Worm (Caenorhabditis elegans): Measurements from ENCODE around the gene ekl-6.
"Not testable (repeated sequence)": the region's sequence is repeated elsewhere in the genome, so short reads cannot be mapped to it uniquely, and the experiment has no call there.

Gene ekl-6

DNA sequence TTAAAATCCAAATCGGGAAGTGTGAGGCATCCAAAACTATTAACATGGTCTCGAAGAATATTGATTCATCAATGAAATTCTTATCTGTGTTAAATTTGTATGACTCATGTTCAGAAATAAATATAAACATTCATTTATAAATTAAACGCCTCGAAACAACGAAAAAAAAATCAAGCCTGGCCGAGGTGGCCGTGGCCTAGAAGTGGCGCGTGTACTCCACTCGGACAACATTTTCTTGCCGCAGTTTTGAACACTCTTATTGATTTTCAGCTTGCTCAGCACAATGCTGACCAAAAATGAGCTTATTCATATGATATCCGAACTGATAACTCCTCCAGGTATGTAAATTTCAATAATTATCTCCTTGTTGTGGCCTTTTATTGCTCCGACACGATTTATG lies at the start of gene ekl-6:
TSS of gene ekl-6 (plus strand) at position 265 of the 400 bp plus-strand sequence.
- TF ChIP-seq dao-5 (tag; optimal IDR thresholded peaks at IDR 0.05) (no peak), him-1 (tag; optimal IDR thresholded peaks at IDR 0.05) (no peak), W03F9.2 (tag; optimal IDR thresholded peaks at IDR 0.05) (peak; percentile 51)

DNA sequence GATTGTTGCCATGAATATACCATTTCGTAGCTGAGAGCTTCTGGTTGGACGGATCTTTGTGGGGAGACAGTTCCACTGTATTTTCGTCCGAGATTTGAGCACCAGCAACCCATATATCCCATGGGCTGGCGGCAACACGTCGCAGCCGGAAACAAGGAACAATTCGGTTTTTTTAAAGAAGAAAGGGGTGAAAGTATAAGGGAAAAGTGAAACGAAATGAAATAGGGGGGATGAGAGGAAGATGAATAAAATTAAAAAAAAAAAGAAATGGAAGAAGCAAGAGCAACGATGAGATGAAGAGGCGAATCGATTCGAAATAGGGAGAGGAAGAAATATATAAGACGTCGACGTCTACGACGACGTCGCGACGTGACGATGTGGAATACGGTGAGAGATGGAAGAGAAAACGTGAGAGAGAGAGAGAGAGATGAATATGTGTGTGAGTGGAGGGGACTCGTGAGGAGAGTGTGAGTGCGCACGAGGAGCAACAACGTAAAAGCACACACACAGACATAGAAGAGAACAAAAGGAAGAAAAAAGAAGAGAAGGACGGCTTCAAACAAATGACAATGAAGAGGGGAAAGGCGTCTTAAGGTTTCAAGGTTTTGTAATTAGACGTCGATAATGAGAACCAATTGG lies 47.7 kb upstream of the ekl-6 start, which contains the start of gene rgs-1:
TSS of gene rgs-1 (minus strand) at position 146 of the 639 bp plus-strand sequence.
- TF ChIP-seq dao-5 (tag; optimal IDR thresholded peaks at IDR 0.05) (no peak), him-1 (tag; optimal IDR thresholded peaks at IDR 0.05) (peak; percentile 68), W03F9.2 (tag; optimal IDR thresholded peaks at IDR 0.05) (peak; percentile 82)

DNA sequence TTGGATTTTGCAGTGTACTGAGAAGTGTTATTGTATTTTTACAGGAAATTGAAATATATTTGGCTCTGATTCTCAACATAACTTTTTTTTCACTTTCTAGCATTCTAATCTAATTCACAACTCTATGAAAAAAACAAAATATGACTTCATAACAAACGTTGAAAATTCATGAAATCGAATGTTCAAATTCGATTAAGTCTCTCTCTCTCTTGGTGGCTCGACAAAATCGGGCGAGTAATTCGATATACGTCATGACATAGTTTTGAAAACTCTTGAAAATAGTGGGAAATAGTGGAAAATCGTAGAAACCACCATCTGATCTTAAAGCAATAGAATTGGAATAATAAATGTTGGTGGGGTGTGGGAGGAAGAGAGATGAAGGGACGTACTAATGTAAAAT lies 46.2 kb upstream of the ekl-6 start:
- no peak for TF ChIP-seq dao-5 (tag; optimal IDR thresholded peaks at IDR 0.05)
- no peak for TF ChIP-seq W03F9.2 (tag; optimal IDR thresholded peaks at IDR 0.05)
- no peak for TF ChIP-seq him-1 (tag; optimal IDR thresholded peaks at IDR 0.05)

DNA sequence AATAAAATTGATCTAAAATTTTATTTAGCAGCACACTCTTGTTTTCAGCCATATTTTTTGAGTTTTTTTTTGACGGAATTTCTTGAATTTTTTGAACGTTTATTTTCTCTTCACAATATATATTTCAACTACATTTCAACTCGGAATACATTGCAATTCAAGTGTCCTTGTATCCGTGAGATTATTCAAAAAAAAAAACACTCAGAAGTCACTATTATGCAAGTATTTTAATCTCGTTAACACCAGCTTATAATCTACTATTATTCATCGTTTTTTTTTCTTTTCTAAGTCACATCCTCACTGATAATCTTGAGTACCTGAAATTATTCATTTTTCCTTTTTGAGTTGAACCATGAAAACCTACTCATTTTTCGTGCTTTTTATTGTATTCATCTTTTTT lies 40.8 kb upstream of the ekl-6 start, which contains the start of gene ins-21:
TSS of gene ins-21 (plus strand) at position 301 of the 400 bp plus-strand sequence.
- TF ChIP-seq him-1 (tag; optimal IDR thresholded peaks at IDR 0.05): no peak
- no peak for TF ChIP-seq dao-5 (tag; optimal IDR thresholded peaks at IDR 0.05)
- TF ChIP-seq W03F9.2 (tag; optimal IDR thresholded peaks at IDR 0.05): no peak

DNA sequence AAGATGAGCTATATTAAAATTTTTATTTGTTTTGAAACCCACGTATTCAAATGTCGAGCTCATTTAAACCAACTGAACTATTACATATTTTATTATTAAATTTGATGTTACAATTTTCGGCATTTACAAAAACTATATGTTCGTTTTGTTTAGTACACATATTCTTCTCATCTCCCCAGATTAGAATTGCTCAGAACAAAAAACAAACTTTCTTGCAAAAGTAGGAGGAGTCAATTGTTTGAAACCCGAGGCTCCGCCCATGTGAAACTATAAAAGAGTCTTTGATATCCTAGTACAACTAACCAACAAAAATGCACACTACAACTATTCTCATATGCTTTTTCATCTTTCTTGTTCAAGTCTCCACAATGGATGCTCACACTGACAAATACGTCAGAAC lies 38.2 kb upstream of the ekl-6 start, which contains the start of gene ins-22:
TSS of gene ins-22 (plus strand) at position 301 of the 400 bp plus-strand sequence.
- no peak for TF ChIP-seq dao-5 (tag; optimal IDR thresholded peaks at IDR 0.05)
- TF ChIP-seq him-1 (tag; optimal IDR thresholded peaks at IDR 0.05): no peak
- TF ChIP-seq W03F9.2 (tag; optimal IDR thresholded peaks at IDR 0.05): no peak

DNA sequence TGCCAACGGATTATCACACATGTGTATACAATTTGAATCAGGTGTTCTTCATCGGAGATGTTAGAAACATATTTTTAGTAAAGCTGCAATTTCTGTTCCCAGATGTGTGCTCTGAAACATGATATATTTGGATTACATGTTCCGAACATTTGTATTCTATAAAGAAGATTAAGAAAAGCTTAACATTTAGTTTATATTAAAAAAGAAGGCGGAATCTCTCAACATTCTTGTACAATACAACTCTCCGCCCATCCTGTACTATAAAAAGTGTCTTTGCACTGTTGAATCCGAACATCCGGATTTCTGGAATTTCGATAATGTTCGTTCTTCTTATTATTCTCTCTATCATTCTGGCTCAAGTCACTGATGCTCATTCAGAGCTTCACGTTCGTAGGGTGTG lies 36.3 kb upstream of the ekl-6 start, which contains the start of gene ins-23:
TSS of gene ins-23 (plus strand) at position 301 of the 400 bp plus-strand sequence.
- no peak for TF ChIP-seq dao-5 (tag; optimal IDR thresholded peaks at IDR 0.05)
- TF ChIP-seq W03F9.2 (tag; optimal IDR thresholded peaks at IDR 0.05): no peak
- no peak for TF ChIP-seq him-1 (tag; optimal IDR thresholded peaks at IDR 0.05)

DNA sequence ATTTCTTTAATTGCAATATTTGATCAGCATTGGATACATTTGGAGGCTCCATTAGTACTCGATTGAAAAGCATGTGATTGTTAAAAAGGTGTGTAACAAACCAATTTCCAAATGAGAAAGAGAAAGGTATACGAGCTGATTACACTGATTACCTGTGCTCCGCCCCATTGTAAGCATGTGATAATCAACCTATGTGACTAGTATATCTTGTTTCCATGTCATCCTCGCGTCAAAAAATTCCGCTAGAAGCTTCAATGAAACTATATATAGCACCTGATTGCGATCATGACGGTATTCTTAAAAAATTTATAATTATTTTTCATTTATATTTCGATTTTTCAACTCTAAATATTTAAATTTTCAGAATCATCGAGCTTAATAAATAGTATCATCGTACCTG lies 33.7 kb upstream of the ekl-6 start, which contains the start of gene M04D8.4:
TSS of gene M04D8.4 (minus strand) at position 101 of the 400 bp plus-strand sequence.
- TF ChIP-seq him-1 (tag; optimal IDR thresholded peaks at IDR 0.05) (no peak), dao-5 (tag; optimal IDR thresholded peaks at IDR 0.05) (no peak), W03F9.2 (tag; optimal IDR thresholded peaks at IDR 0.05) (no peak)

DNA sequence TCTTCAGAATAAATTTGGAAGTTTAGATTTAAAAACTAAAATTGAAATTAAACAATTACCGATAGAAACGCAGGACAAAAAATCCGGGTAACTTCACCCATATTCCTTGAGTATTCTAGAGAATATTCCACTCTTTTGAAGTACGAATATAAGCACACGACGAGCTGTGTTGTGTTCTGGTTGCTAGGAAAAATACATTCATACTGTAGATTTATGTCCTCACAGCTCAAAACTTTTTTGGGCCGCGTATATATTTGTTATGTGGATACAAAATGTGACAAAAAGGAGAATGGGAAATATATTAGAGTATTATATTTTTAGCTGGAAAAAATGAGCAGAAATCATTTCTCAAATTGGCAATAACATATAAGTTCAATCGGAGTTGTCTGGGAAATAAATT lies 31.0 kb upstream of the ekl-6 start, which contains the start of gene M04D8.5:
TSS of gene M04D8.5 (minus strand) at position 101 of the 400 bp plus-strand sequence.
- TF ChIP-seq W03F9.2 (tag; optimal IDR thresholded peaks at IDR 0.05) (no peak), him-1 (tag; optimal IDR thresholded peaks at IDR 0.05) (no peak), dao-5 (tag; optimal IDR thresholded peaks at IDR 0.05) (no peak)

DNA sequence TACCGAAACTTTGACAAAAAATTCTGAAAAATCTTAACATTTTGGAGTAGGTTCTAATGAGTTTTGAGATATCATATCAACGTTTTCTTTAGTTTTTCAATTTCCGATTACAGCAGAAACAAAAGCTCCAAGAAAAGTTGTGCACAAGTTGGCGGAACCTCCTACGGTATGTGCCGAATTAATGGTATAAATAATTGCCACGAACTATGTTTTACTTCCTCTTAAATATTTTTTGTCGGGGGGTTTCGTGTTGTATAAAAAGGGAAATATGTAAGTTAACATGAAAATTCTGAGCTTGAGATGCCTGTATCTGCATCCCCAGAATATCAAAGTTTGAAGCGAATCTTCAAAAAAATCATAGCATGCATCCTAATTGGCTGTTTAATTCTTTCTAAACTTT lies 30.3 kb upstream of the ekl-6 start, which contains the start of gene M04D8.8:
TSS of gene M04D8.8 (plus strand) at position 301 of the 400 bp plus-strand sequence.
- TF ChIP-seq dao-5 (tag; optimal IDR thresholded peaks at IDR 0.05) (no peak), W03F9.2 (tag; optimal IDR thresholded peaks at IDR 0.05) (no peak), him-1 (tag; optimal IDR thresholded peaks at IDR 0.05) (no peak)

DNA sequence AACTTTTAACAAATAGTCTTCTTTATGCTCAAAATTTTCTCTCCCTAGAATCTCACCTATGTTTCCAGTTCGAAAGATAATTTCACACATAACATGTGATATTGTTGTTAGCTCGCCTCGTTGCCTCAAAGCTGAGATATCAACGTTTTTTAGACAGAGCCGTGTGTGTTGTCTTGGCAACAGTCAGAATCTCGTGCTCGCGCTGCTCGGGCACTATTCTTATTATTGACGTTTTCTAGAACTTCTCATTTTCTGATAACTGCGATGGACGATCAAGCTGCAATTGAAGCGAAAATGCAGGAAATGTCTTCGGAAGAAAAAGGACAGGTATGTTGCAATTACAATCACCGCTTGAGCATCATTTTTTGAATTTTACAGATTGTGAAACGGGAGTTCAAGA lies 28.4 kb upstream of the ekl-6 start, which contains the start of gene xbx-3:
TSS of gene xbx-3 (plus strand) at position 163 of the 400 bp plus-strand sequence.
- TF ChIP-seq W03F9.2 (tag; optimal IDR thresholded peaks at IDR 0.05): no peak
- no peak for TF ChIP-seq dao-5 (tag; optimal IDR thresholded peaks at IDR 0.05)
- TF ChIP-seq him-1 (tag; optimal IDR thresholded peaks at IDR 0.05): no peak

DNA sequence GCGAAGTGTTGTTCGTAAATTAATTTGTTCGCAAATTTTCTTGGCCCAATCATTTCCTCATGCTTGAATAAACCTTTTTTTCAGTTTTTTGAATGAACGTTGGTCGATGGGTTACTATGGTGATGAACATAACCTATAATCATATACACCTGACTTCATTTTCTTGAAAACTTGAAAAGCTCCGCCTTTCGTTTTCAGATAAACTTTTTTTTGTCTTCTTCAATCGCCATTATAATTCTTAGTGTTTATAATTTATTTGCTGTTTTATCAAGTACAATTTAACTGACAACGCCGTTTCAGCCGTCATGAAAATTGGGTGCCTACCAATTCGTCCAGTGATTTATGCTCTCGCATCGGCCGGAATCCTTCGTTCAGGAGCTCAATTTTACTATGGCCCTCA lies 27.1 kb upstream of the ekl-6 start, which contains the start of gene M04D8.7:
TSS of gene M04D8.7 (plus strand) at position 301 of the 400 bp plus-strand sequence.
- TF ChIP-seq W03F9.2 (tag; optimal IDR thresholded peaks at IDR 0.05): no peak
- no peak for TF ChIP-seq dao-5 (tag; optimal IDR thresholded peaks at IDR 0.05)
- TF ChIP-seq him-1 (tag; optimal IDR thresholded peaks at IDR 0.05): no peak

DNA sequence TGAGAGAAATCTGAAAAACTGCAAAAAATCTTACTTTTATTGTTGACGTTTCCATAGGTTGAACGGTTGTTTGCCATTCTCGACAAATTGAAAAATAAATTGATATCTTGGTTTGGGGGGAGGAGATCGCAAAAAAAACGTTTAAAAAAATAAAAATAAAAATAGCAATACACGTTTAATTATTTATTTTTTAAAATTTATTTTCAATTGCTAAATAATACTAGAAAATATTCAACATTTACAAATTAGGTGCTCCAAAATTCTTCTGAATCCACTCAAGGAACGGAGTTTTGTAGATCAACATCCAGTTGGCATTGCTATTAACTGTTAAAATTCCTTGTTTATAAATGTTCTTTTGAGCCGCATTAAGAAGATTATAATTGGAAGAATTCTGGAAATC lies 24.2 kb upstream of the ekl-6 start, which contains the start of gene T16G12.7:
TSS of gene T16G12.7 (minus strand) at position 101 of the 400 bp plus-strand sequence.
- TF ChIP-seq W03F9.2 (tag; optimal IDR thresholded peaks at IDR 0.05) (no peak), him-1 (tag; optimal IDR thresholded peaks at IDR 0.05) (no peak), dao-5 (tag; optimal IDR thresholded peaks at IDR 0.05) (no peak)

DNA sequence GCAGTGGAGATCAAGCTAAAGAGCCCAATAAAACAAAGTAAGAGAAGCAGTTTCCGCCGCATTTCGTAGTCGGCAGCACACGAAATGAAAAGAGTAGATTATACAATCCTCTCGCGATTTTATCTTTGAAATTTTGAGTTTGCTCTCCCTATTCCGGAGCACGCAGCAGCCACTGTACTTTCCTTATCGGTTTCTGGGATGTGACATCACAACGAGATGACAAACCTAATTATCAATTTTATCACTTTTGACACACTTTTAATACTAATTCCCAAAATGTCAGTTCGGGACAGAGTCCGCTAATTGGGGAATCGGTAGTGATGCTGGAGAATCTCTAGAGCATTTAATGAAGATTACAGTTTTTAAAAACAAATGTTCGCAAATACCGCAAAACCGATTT lies 14.5 kb upstream of the ekl-6 start, which contains the start of gene T16G12.1:
TSS of gene T16G12.1 (minus strand) at position 176 of the 400 bp plus-strand sequence.
- no peak for TF ChIP-seq him-1 (tag; optimal IDR thresholded peaks at IDR 0.05)
- TF ChIP-seq dao-5 (tag; optimal IDR thresholded peaks at IDR 0.05): no peak
- TF ChIP-seq W03F9.2 (tag; optimal IDR thresholded peaks at IDR 0.05): no peak

DNA sequence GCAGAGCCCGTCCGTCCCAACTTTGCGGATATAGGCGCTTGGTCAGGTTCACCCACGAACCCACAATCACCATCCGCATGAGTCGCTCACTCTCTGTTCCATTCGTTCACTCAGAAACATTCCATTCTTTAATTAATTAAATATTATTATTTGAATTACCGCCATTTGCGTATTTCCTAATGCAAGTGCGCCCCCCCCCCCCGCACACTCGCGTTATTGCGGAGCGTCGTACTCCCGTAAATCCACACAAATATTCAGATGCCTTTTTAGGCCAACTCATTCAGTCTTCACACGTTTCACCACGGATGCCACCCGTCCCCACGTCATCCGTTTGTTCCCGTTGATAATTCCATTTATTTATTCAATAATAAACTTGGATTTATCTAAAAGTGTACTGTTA lies 13.9 kb upstream of the ekl-6 start, which contains the start of gene T16G12.3:
TSS of gene T16G12.3 (plus strand) at position 301 of the 400 bp plus-strand sequence.
- not testable (repeated sequence) for TF ChIP-seq dao-5, him-1, W03F9.2 (tag; optimal IDR thresholded peaks at IDR 0.05)

All from whole organism, L4/young adult.